Worm (Caenorhabditis elegans) whole organism, late embryonic: ENCODE data around the gene ret-1.

Source experiments
- K02D7.2 ChIP-seq: sonication (generic microtip); optimal IDR thresholded peaks from 2 replicates; lab custom pipeline; 2017; ENCODE audit warnings: mild to moderate bottlenecking, missing genetic modification characterization, missing compliant biosample characterization
- K09A11.1 ChIP-seq: sonication (generic microtip); optimal IDR thresholded peaks from 2 replicates; lab custom pipeline; 2017; ENCODE audit warnings: antibody characterized with exemption, mild to moderate bottlenecking, missing genetic modification characterization, missing compliant biosample characterization; ENCODE audit not compliant: insufficient read depth
- T23F11.4 ChIP-seq: fragments of 200-800 bp; sonication (Bioruptor generic); optimal IDR thresholded peaks from 2 replicates; lab custom pipeline; 2018; ENCODE audit warnings: mild to moderate bottlenecking, missing genetic modification characterization, missing compliant biosample characterization
- Y22D7AL.16 ChIP-seq: sonication (generic microtip); optimal IDR thresholded peaks from 2 replicates; lab custom pipeline; 2016; ENCODE audit warnings: missing genetic modification characterization, missing compliant biosample characterization
- ama-1 ChIP-seq: fragments of 150-350 bp; optimal IDR thresholded peaks from 2 replicates; lab custom pipeline; 2014
- ceh-18 ChIP-seq: sonication (generic microtip); optimal IDR thresholded peaks from 2 replicates; lab custom pipeline; 2016; ENCODE audit warnings: missing genetic modification characterization, missing compliant biosample characterization
- ceh-19 ChIP-seq: fragments of 200-800 bp; sonication (Bioruptor generic); optimal IDR thresholded peaks from 2 replicates; lab custom pipeline; 2018; ENCODE audit warnings: mild to moderate bottlenecking, missing genetic modification characterization, missing compliant biosample characterization
- ceh-2 ChIP-seq: sonication (generic microtip); optimal IDR thresholded peaks from 2 replicates; lab custom pipeline; 2016; ENCODE audit warnings: missing genotype, missing genetic modification characterization, missing compliant biosample characterization
- ceh-22 ChIP-seq: sonication (generic microtip); optimal IDR thresholded peaks from 2 replicates; lab custom pipeline; 2017; ENCODE audit warnings: missing biosample characterization, missing genetic modification characterization
- ceh-45 ChIP-seq: fragments of 200-800 bp; sonication (Bioruptor generic); IDR thresholded peaks from 2 replicates; pipeline ENCODE4 v1.3.6; 2022; ENCODE audit warnings: missing genetic modification reagents, missing genetic modification characterization, missing compliant biosample characterization
- ceh-9 ChIP-seq: sonication (generic microtip); optimal IDR thresholded peaks from 2 replicates; lab custom pipeline; 2016; ENCODE audit warnings: mild to moderate bottlenecking, missing genetic modification characterization, inconsistent platforms, missing compliant biosample characterization
- che-1 ChIP-seq: sonication (generic microtip); optimal IDR thresholded peaks from 2 replicates; lab custom pipeline; 2016; ENCODE audit warnings: mild to moderate bottlenecking, missing genetic modification characterization, missing compliant biosample characterization
- elt-2 ChIP-seq: sonication (generic microtip); optimal IDR thresholded peaks from 2 replicates; lab custom pipeline; 2016; ENCODE audit warnings: missing genetic modification reagents, missing genetic modification characterization, missing compliant biosample characterization
- elt-4 ChIP-seq: sonication (generic microtip); optimal IDR thresholded peaks from 2 replicates; lab custom pipeline; 2016; ENCODE audit warnings: missing genetic modification characterization, missing compliant biosample characterization
- fkh-10 ChIP-seq: fragments of 150-350 bp; optimal IDR thresholded peaks from 2 replicates; lab custom pipeline; 2014; ENCODE audit warnings: missing biosample characterization, missing genetic modification reagents, missing genetic modification characterization
- fkh-6 ChIP-seq: sonication (generic microtip); optimal IDR thresholded peaks from 2 replicates; lab custom pipeline; 2016; ENCODE audit warnings: missing genetic modification characterization, missing compliant biosample characterization
- gmeb-2 ChIP-seq: sonication (generic microtip); optimal IDR thresholded peaks from 2 replicates; lab custom pipeline; 2016; ENCODE audit warnings: missing genetic modification characterization, inconsistent platforms, missing compliant biosample characterization
- hlh-15 ChIP-seq: sonication (generic microtip); optimal IDR thresholded peaks from 2 replicates; lab custom pipeline; 2016; ENCODE audit warnings: missing genetic modification characterization, missing compliant biosample characterization
- hlh-30 ChIP-seq: sonication (generic microtip); optimal IDR thresholded peaks from 2 replicates; lab custom pipeline; 2017; ENCODE audit warnings: antibody characterized with exemption, missing genetic modification characterization, missing compliant biosample characterization; ENCODE audit not compliant: insufficient read depth
- hlh-8 ChIP-seq: sonication (generic microtip); optimal IDR thresholded peaks from 2 replicates; lab custom pipeline; 2016; ENCODE audit warnings: missing genotype, missing genetic modification characterization, missing compliant biosample characterization
- lin-11 ChIP-seq: fragments of 200-800 bp; sonication (Bioruptor generic); optimal IDR thresholded peaks from 2 replicates; lab custom pipeline; 2018; ENCODE audit warnings: mild to moderate bottlenecking, missing genetic modification characterization, missing compliant biosample characterization
- madf-2 ChIP-seq: sonication (generic microtip); optimal IDR thresholded peaks from 2 replicates; lab custom pipeline; 2017; ENCODE audit warnings: missing genetic modification characterization, missing compliant biosample characterization
- nfya-1 ChIP-seq: sonication (generic microtip); optimal IDR thresholded peaks from 2 replicates; lab custom pipeline; 2017; ENCODE audit warnings: missing genetic modification characterization, mild to moderate bottlenecking, missing compliant biosample characterization, antibody characterized with exemption, moderate library complexity
- nhr-11 ChIP-seq: fragments of 150-350 bp; optimal IDR thresholded peaks from 2 replicates; lab custom pipeline; 2014; ENCODE audit warnings: missing biosample characterization, missing genetic modification characterization
- nhr-232 ChIP-seq: sonication (generic microtip); optimal IDR thresholded peaks from 2 replicates; lab custom pipeline; 2016; ENCODE audit warnings: missing genetic modification characterization, missing compliant biosample characterization
- pag-3 ChIP-seq: sonication (generic microtip); optimal IDR thresholded peaks from 2 replicates; lab custom pipeline; 2016; ENCODE audit warnings: missing compliant biosample characterization, missing genetic modification characterization, borderline replicate concordance
- pat-9 ChIP-seq: fragments of 200-800 bp; sonication (Bioruptor generic); optimal IDR thresholded peaks from 2 replicates; lab custom pipeline; 2018; ENCODE audit warnings: mild to moderate bottlenecking, missing genetic modification characterization, moderate library complexity, missing compliant biosample characterization
- pax-1 ChIP-seq: fragments of 150-350 bp; optimal IDR thresholded peaks from 2 replicates; lab custom pipeline; 2014; ENCODE audit warnings: missing biosample characterization, missing genetic modification characterization
- pha-2 ChIP-seq: sonication (generic microtip); optimal IDR thresholded peaks from 2 replicates; lab custom pipeline; 2017; ENCODE audit warnings: mild to moderate bottlenecking, missing genetic modification characterization, missing compliant biosample characterization
- pqm-1 ChIP-seq: sonication (generic microtip); optimal IDR thresholded peaks from 2 replicates; lab custom pipeline; 2016; ENCODE audit warnings: missing genetic modification characterization, missing compliant biosample characterization
- pros-1 ChIP-seq: fragments of 150-350 bp; optimal IDR thresholded peaks from 2 replicates; lab custom pipeline; 2014; ENCODE audit warnings: missing biosample characterization, missing genetic modification reagents, missing genetic modification characterization
- ref-2 ChIP-seq: sonication (generic microtip); optimal IDR thresholded peaks from 2 replicates; lab custom pipeline; 2016; ENCODE audit warnings: missing genetic modification characterization, missing compliant biosample characterization
- rnt-1 ChIP-seq: sonication (generic microtip); optimal IDR thresholded peaks from 2 replicates; lab custom pipeline; 2016; ENCODE audit warnings: missing genetic modification characterization, missing compliant biosample characterization
- sox-2 ChIP-seq: fragments of 200-800 bp; sonication (Bioruptor generic); IDR thresholded peaks from 2 replicates; pipeline ENCODE4 v1.3.6; 2022; ENCODE audit warnings: missing genetic modification reagents, missing genetic modification characterization, missing compliant biosample characterization
- sox-4 ChIP-seq: sonication (generic microtip); optimal IDR thresholded peaks from 2 replicates; lab custom pipeline; 2017; ENCODE audit warnings: mild to moderate bottlenecking, missing genetic modification characterization, inconsistent platforms, missing compliant biosample characterization
- tbx-2 ChIP-seq: sonication (generic microtip); optimal IDR thresholded peaks from 2 replicates; lab custom pipeline; 2016; ENCODE audit warnings: missing genetic modification characterization, missing compliant biosample characterization
- unc-42 ChIP-seq: sonication (generic microtip); optimal IDR thresholded peaks from 2 replicates; lab custom pipeline; 2016; ENCODE audit warnings: missing genotype, missing genetic modification characterization, missing compliant biosample characterization
- unc-55 ChIP-seq: sonication (generic microtip); optimal IDR thresholded peaks from 2 replicates; lab custom pipeline; 2017; ENCODE audit warnings: missing biosample characterization, missing genetic modification reagents, missing genetic modification characterization
- unc-86 ChIP-seq: sonication (generic microtip); optimal IDR thresholded peaks from 2 replicates; lab custom pipeline; 2016; ENCODE audit warnings: missing genetic modification characterization, missing compliant biosample characterization
- ztf-16 ChIP-seq: sonication (generic microtip); optimal IDR thresholded peaks from 2 replicates; lab custom pipeline; 2017; ENCODE audit warnings: missing genetic modification characterization, missing compliant biosample characterization

The ret-1 gene

DNA sequence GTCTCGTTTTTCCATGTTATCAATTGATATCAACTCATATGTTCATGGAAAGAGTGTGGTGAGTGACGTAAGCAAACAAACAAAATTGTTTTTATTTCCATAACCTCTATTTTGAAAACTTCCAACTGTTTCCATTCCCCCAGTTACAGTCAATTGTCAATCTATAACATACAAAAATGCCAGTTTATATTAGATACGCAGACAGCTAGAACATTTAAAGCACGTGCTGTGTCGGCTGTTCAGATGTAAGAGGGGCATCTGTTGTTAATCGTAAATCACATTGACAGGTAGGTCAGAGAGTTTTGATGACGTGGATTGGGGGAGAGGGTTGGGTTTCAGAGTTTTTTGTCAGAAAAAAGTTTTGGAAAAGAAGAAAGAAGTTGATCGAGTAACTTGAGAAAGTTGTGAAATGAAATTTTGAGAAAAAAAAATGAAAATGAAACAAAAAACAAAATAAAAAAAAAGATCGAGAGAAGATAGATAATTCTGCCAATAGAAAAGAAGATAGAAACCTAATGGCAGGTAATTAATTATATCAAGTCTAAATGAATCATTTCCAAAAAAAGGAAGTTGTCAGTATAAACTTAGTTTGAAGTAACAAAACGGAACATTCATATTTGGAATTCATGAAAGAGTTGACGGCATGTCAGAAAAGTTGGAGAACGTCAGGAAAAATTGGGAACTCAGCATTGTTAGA, 1.4 kb upstream of the ret-1 start:
- TF ChIP-seq pros-1: no peak
- no peak for TF ChIP-seq ceh-19 (GFP tag; lab: Kevin White, UChicago)
- TF ChIP-seq K09A11.1 (tag; lab: Kevin White, UChicago): no peak
- no peak for TF ChIP-seq pax-1 (tag; lab: Kevin White, UChicago)
- no peak for TF ChIP-seq che-1 (tag; lab: Kevin White, UChicago)
- no peak for TF ChIP-seq pat-9 (tag; lab: Kevin White, UChicago)
- no peak for TF ChIP-seq sox-4
- TF ChIP-seq ztf-16 (tag; lab: Kevin White, UChicago): no peak
- peak; percentile 61 for TF ChIP-seq ceh-18 (tag; lab: Kevin White, UChicago)
- peak; percentile 13 for TF ChIP-seq hlh-8
- TF ChIP-seq unc-55: peak; percentile 99
- no peak for TF ChIP-seq ref-2 (tag; lab: Kevin White, UChicago)
- peak; percentile 31 for TF ChIP-seq nfya-1 (tag; lab: Kevin White, UChicago)
- TF ChIP-seq pqm-1 (tag; lab: Kevin White, UChicago): no peak
- TF ChIP-seq ceh-45 (GFP tag; lab: Robert Waterston, UW): no peak
- no peak for TF ChIP-seq madf-2 (tag; lab: Kevin White, UChicago)
- TF ChIP-seq elt-4 (tag; lab: Kevin White, UChicago): no peak
- TF ChIP-seq elt-2 (tag; lab: Kevin White, UChicago): no peak
- TF ChIP-seq pag-3 (tag; lab: Kevin White, UChicago): no peak
- no peak for TF ChIP-seq ama-1 (lab: Kevin White, UChicago)
- TF ChIP-seq rnt-1 (tag; lab: Kevin White, UChicago): peak; percentile 36
- TF ChIP-seq sox-2 (GFP tag; lab: Robert Waterston, UW): no peak
- no peak for TF ChIP-seq T23F11.4
- no peak for TF ChIP-seq gmeb-2
- TF ChIP-seq tbx-2 (tag; lab: Kevin White, UChicago): no peak
- no peak for TF ChIP-seq ceh-9
- TF ChIP-seq pha-2 (tag; lab: Kevin White, UChicago): no peak
- TF ChIP-seq ceh-2: no peak
- no peak for TF ChIP-seq K02D7.2
- TF ChIP-seq lin-11 (tag; lab: Kevin White, UChicago): no peak
- no peak for TF ChIP-seq fkh-6 (tag; lab: Kevin White, UChicago)
- no peak for TF ChIP-seq Y22D7AL.16 (tag; lab: Kevin White, UChicago)
- no peak for TF ChIP-seq unc-86 (tag; lab: Kevin White, UChicago)
- no peak for TF ChIP-seq ceh-22 (tag; lab: Kevin White, UChicago)
- TF ChIP-seq fkh-10 (GFP tag; lab: Kevin White, UChicago): no peak
- TF ChIP-seq hlh-30: peak; percentile 87

DNA sequence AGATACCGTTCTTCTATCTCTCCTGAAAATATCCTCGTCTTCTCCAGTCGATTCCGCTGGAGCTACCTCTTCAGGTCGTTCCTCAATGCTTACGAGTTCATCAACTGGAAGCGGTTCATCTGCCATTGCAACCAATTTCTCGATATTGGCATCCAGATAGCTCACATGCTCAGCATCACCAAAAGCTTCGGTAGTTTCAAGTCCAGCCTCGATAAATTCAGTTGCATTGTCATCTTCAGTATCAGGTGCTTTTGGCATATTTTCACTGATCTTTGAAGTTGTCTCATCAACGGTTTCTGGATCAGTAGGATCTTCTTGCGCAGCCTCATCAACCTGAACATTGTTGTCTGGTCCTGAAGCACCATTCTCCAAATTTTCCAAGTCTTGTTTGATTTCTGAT, 5.6 kb downstream of the ret-1 start:
- TF ChIP-seq pros-1 (no peak), pax-1 (tag; lab: Kevin White, UChicago) (no peak), tbx-2 (tag; lab: Kevin White, UChicago) (no peak), lin-11 (tag; lab: Kevin White, UChicago) (no peak), nhr-11 (no peak), hlh-15 (tag; lab: Kevin White, UChicago) (no peak), pha-2 (tag; lab: Kevin White, UChicago) (no peak), ceh-22 (tag; lab: Kevin White, UChicago) (no peak), unc-42 (tag; lab: Kevin White, UChicago) (no peak), nhr-232 (tag; lab: Kevin White, UChicago) (no peak)

DNA sequence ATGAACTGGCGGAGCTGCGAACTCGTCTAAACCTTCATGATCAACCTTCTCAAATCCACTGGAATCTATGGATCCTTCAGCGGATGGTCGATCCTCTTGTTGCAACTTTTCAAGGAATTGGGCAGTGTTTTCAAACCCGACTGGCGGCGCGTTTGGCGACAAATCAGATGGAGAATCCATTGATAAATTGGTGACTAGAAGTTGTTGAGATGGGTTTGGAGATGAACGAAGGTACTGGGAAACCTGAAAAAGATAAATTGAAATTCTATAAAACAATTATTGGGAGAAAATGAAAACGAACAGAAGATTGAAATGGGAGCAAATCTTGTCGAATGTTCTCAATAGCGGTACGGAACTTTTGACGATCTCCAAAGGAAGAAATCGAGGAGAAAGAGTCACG, 9.1 kb downstream of the ret-1 start:
- TF ChIP-seq K09A11.1 (tag; lab: Kevin White, UChicago) (no peak), elt-2 (tag; lab: Kevin White, UChicago) (no peak), pag-3 (tag; lab: Kevin White, UChicago) (no peak)
- TF ChIP-seq, all 69 proteins: peak for 0
